Worm (Caenorhabditis elegans): ENCODE results near the gene C02D5.4.

Gene C02D5.4

DNA sequence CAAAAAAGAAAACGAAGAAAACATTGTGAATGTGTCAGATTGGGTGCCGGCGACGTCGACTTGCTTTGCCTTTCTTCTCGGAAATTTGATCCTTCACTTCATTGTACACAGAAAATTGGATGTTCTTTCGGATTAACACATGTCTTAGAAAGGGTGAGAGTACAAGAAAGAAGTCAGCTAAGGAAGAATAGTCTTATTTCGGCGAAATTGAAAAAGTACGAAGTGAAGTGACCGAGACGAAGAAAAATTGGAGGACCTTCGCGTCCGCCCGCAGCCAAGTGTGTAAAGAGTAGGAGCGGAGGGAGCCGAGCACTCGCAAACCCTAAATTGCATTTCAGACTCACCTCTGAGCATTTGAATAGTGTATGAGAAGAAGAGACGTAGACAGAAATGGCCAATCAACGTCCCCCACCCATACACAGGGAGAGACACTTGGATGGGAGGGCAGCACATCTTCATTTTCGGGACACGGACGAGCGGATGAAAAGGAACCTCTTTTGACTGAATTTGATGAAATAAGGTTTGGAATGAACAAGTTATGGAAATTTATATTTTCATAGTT lies 36.7 kb downstream of the C02D5.4 start, which contains the start of gene glr-1:
Gene glr-1, minus strand, starts transcription at position 51 of the 562 bp plus-strand sequence.
- TF ChIP-seq alr-1 (tag; optimal IDR thresholded peaks at IDR 0.05) (no peak), blmp-1 (tag; optimal IDR thresholded peaks at IDR 0.05; ENCODE audit: insufficient read depth) (no peak), nhr-12 (tag; optimal IDR thresholded peaks at IDR 0.05) (no peak), lin-11 (tag; optimal IDR thresholded peaks at IDR 0.05) (no peak), ceh-16 (tag; optimal IDR thresholded peaks at IDR 0.05) (no peak), R02D3.7 (tag; optimal IDR thresholded peaks at IDR 0.05) (no peak), nhr-6 (tag; optimal IDR thresholded peaks at IDR 0.05) (no peak), lin-39 (tag; optimal IDR thresholded peaks at IDR 0.05) (no peak), egl-27 (tag; optimal IDR thresholded peaks at IDR 0.05) (no peak), F13H6.1 (tag; optimal IDR thresholded peaks at IDR 0.05) (no peak), ztf-1 (GFP tag; conservative IDR thresholded peaks at IDR 0.05) (no peak)

DNA sequence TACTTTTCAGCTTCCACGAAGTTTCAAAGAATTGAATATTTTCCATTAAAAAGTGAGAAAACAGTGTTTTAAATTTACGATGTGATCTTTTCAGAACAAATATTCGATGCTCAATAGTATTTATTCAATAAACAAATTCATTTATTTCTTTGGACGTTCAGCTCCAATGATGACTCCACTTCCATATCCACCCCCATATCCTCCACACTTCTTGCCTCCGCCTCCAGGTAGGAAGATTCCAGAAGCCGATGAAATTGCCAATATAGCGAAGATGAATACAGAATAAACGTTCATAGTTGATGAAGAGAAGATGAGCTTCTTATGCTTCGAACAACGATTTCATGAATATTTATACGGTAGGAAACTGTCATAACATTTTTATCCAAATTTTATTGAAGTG lies 37.2 kb downstream of the C02D5.4 start, which contains the start of gene fip-3:
Gene fip-3, minus strand, starts transcription at position 294 of the 400 bp plus-strand sequence.
- TF ChIP-seq ztf-1 (GFP tag; conservative IDR thresholded peaks at IDR 0.05), result no peak
- TF ChIP-seq elt-1 (tag; optimal IDR thresholded peaks at IDR 0.05), result no peak
- no peak for TF ChIP-seq Y55F3AM.14 (GFP tag; optimal IDR thresholded peaks at IDR 0.05)
- TF ChIP-seq nhr-21 (tag; optimal IDR thresholded peaks at IDR 0.05), result no peak
- no peak for TF ChIP-seq dmd-4 (tag; optimal IDR thresholded peaks at IDR 0.05)

DNA sequence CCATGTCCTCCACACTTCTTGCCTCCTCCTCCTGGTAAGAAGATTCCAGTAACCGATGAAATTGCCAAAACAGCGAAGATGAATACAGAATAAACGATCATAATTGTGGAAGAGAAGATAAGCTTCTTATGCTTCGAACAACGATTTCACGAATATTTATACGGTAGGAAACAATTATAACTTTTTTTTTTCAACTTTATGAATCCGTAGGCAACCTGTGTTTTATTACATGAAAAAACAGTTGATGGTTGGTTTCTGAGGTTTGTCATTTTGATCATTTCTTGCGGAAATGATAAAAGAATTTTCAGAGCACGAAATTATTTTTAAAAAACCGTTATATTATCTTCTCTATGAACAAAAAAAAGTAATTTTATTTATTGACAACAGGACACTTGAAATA lies 38.9 kb downstream of the C02D5.4 start, which contains the start of gene fipr-16:
Gene fipr-16, minus strand, starts transcription at position 101 of the 400 bp plus-strand sequence.
- no peak for TF ChIP-seq nhr-23 (tag; optimal IDR thresholded peaks at IDR 0.05)
- TF ChIP-seq alr-1 (tag; optimal IDR thresholded peaks at IDR 0.05), result no peak
- TF ChIP-seq mbf-1 (tag; optimal IDR thresholded peaks at IDR 0.05), result no peak
- no peak for TF ChIP-seq snpc-4 (tag; optimal IDR thresholded peaks at IDR 0.05)

DNA sequence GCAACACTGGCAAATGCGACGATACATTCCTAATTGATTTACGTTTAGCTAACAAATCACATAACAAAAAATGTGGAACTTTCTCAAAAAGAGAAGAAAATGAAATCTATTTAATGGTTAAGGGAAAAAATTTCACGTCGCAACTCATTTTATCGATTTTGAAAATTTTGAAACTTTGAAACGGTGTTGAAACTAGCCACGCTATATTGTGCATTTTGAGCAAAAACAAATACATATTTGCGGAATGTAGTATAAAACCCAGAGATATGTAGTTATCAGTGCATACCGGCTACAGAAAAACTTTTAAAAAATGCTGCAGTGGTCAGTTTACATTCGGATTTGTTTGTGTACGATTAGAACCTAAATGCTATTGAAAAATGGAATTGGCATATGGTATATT lies 41.7 kb downstream of the C02D5.4 start, which contains the start of gene C06E1.7:
Gene C06E1.7, minus strand, starts transcription at position 101 of the 400 bp plus-strand sequence.
- TF ChIP-seq sma-9 (GFP tag; optimal IDR thresholded peaks at IDR 0.05) (no peak), sma-9 (tag; optimal IDR thresholded peaks at IDR 0.05) (no peak), nhr-10 (tag; optimal IDR thresholded peaks at IDR 0.05) (no peak), F13H6.1 (tag; optimal IDR thresholded peaks at IDR 0.05) (no peak), peb-1 (tag; optimal IDR thresholded peaks at IDR 0.05) (no peak), nhr-12 (tag; optimal IDR thresholded peaks at IDR 0.05) (no peak), ama-1 (optimal IDR thresholded peaks at IDR 0.05) (no peak), ztf-1 (GFP tag; conservative IDR thresholded peaks at IDR 0.05) (no peak), nhr-6 (tag; optimal IDR thresholded peaks at IDR 0.05) (no peak), zag-1 (tag; optimal IDR thresholded peaks at IDR 0.05) (no peak), blmp-1 (tag; optimal IDR thresholded peaks at IDR 0.05; ENCODE audit: insufficient read depth) (no peak), dmd-4 (tag; optimal IDR thresholded peaks at IDR 0.05) (no peak), nhr-77 (tag; optimal IDR thresholded peaks at IDR 0.05) (no peak)

DNA sequence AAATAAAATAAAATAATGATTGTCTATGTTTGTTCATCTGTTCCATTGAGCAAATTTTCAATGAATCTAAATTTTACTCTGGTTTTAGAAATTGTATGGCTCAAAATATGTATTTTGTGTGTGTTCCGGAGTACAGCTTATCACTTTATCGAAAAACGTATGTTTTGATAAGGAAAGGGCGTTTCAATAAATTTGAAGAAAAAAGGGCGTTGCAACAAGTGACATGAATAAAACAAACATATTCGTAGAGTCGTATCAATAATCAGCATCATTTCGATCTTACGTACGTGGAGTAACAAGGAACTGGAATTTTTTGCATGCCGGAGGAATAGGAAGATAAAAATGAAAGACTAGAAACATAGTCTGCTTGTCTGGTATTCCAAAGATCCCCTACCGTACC lies 42.1 kb downstream of the C02D5.4 start:
- peak; percentile 90 for TF ChIP-seq fos-1 (tag; optimal IDR thresholded peaks at IDR 0.05)
- peak; percentile 55 for TF ChIP-seq sma-9 (GFP tag; optimal IDR thresholded peaks at IDR 0.05)
- TF ChIP-seq sma-9 (tag; optimal IDR thresholded peaks at IDR 0.05), result no peak
- peak; percentile 1 for TF ChIP-seq crh-2 (tag; optimal IDR thresholded peaks at IDR 0.05)
- no peak for TF ChIP-seq dmd-4 (tag; optimal IDR thresholded peaks at IDR 0.05)

DNA sequence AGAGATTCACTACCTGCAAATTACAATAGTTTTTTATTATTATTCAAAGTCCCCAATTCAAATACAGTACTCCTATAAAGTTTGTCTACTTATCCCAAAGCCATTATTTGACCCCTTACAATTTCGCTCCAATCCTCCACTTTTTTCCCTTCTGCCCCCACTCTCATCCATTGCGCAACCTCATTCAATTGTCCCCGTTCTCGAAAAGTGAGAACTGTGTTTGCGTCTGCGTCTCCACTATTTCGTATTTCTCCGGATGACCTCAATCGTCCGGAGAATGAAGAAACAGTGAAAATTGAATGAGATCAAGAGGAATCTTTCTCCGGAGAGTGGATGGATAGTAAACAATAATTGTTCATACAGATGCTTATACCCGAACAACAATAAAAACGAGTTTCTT lies 44.7 kb downstream of the C02D5.4 start:
- no peak for TF ChIP-seq nhr-25 (tag; optimal IDR thresholded peaks at IDR 0.05)
- TF ChIP-seq crh-2 (tag; optimal IDR thresholded peaks at IDR 0.05), result no peak
- TF ChIP-seq elt-3 (tag; optimal IDR thresholded peaks at IDR 0.05), result no peak
- no peak for TF ChIP-seq sma-3 (GFP tag; optimal IDR thresholded peaks at IDR 0.05)
- no peak for TF ChIP-seq unc-39 (tag; optimal IDR thresholded peaks at IDR 0.05)
- no peak for TF ChIP-seq ama-1 (optimal IDR thresholded peaks at IDR 0.05)
- TF ChIP-seq Y55F3AM.14 (GFP tag; optimal IDR thresholded peaks at IDR 0.05), result no peak
- no peak for TF ChIP-seq nhr-237 (tag; optimal IDR thresholded peaks at IDR 0.05)
- TF ChIP-seq mdl-1 (tag; optimal IDR thresholded peaks at IDR 0.05), result no peak
- TF ChIP-seq zag-1 (tag; optimal IDR thresholded peaks at IDR 0.05), result no peak
- TF ChIP-seq R02D3.7 (tag; optimal IDR thresholded peaks at IDR 0.05), result no peak
- no peak for TF ChIP-seq alr-1 (tag; optimal IDR thresholded peaks at IDR 0.05)
- no peak for TF ChIP-seq sem-4 (tag; optimal IDR thresholded peaks at IDR 0.05)
- no peak for TF ChIP-seq nhr-129 (tag; optimal IDR thresholded peaks at IDR 0.05)
- no peak for TF ChIP-seq gmeb-1 (tag; optimal IDR thresholded peaks at IDR 0.05)
- no peak for TF ChIP-seq aly-2 (tag; optimal IDR thresholded peaks at IDR 0.05)
- TF ChIP-seq ztf-4 (tag; optimal IDR thresholded peaks at IDR 0.05), result no peak
- no peak for TF ChIP-seq peb-1 (tag; optimal IDR thresholded peaks at IDR 0.05)
- no peak for TF ChIP-seq unc-62 (GFP tag; optimal IDR thresholded peaks at IDR 0.05)
- TF ChIP-seq mab-5 (tag; optimal IDR thresholded peaks at IDR 0.05), result no peak

Measured in whole organism, L2 larva.